Fruit fly (Drosophila melanogaster) whole organism, embryonic: Measurements from ENCODE around the gene alpha-Est8.
A peak's percentile ranks its signal among the peaks of the same experiment; 100 is the strongest.

Experiments
- Atf3 ChIP-seq: fragments of 200-800 bp; sonication (Bioruptor generic); optimal IDR thresholded peaks from 3 replicates; lab custom pipeline; 2016; ENCODE audit warnings: missing biosample characterization, missing genetic modification characterization
- C15 ChIP-seq: fragments of 200-800 bp; sonication (Bioruptor generic); IDR thresholded peaks from 3 replicates; pipeline ENCODE4 v1.3.6; 2022; ENCODE audit warnings: missing biosample characterization, missing genetic modification characterization
- CG10147 ChIP-seq: fragments of 200-800 bp; sonication (Bioruptor generic); optimal IDR thresholded peaks from 2 replicates; lab custom pipeline; 2019; ENCODE audit warnings: missing biosample characterization, mild to moderate bottlenecking, missing genetic modification characterization, moderate library complexity
- CG11504 ChIP-seq: fragments of 200-800 bp; sonication (Bioruptor generic); optimal IDR thresholded peaks from 3 replicates; lab custom pipeline; 2019; ENCODE audit warnings: missing biosample characterization, mild to moderate bottlenecking, missing genetic modification characterization, moderate library complexity
- CG1233 ChIP-seq: fragments of 200-800 bp; sonication (Bioruptor generic); optimal IDR thresholded peaks from 4 replicates; lab custom pipeline; 2018; ENCODE audit warnings: missing biosample characterization, mild to moderate bottlenecking, missing genetic modification characterization
- CG12942 ChIP-seq: fragments of 200-800 bp; sonication (Bioruptor generic); optimal IDR thresholded peaks from 3 replicates; lab custom pipeline; 2016; ENCODE audit warnings: missing biosample characterization, missing genetic modification characterization
- CG13287 ChIP-seq: fragments of 200-800 bp; sonication (Bioruptor generic); IDR thresholded peaks from 2 replicates; pipeline ENCODE4 v1.3.6; 2022; ENCODE audit warnings: missing biosample characterization, missing genetic modification characterization; ENCODE audit not compliant: partially characterized antibody
- CG13624 ChIP-seq: fragments of 200-800 bp; sonication (Bioruptor generic); optimal IDR thresholded peaks from 2 replicates; lab custom pipeline; 2016; ENCODE audit warnings: missing biosample characterization, missing genetic modification characterization
- CG18619 ChIP-seq: fragments of 200-800 bp; sonication (Bioruptor generic); optimal IDR thresholded peaks from 3 replicates; lab custom pipeline; 2017; ENCODE audit warnings: missing biosample characterization, mild to moderate bottlenecking, missing genetic modification characterization
- CG2199 ChIP-seq: fragments of 200-800 bp; sonication (Bioruptor generic); IDR thresholded peaks from 3 replicates; pipeline ENCODE4 v1.3.6; 2022; ENCODE audit warnings: missing biosample characterization, missing genetic modification characterization
- CG3065 ChIP-seq: fragments of 200-800 bp; sonication (Bioruptor generic); optimal IDR thresholded peaks from 2 replicates; lab custom pipeline; 2016; ENCODE audit warnings: missing biosample characterization, missing genetic modification characterization
- CG31441 ChIP-seq: fragments of 200-800 bp; sonication (Bioruptor generic); IDR thresholded peaks from 2 replicates; pipeline ENCODE4 v1.3.6; 2022; ENCODE audit warnings: missing biosample characterization, missing genetic modification characterization
- CG42726 ChIP-seq: fragments of 200-800 bp; sonication (Bioruptor generic); IDR thresholded peaks from 2 replicates; pipeline ENCODE4 v1.3.6; 2022; ENCODE audit warnings: missing biosample characterization, missing genetic modification characterization; ENCODE audit not compliant: partially characterized antibody
- CG6654 ChIP-seq: fragments of 200-800 bp; sonication (Bioruptor generic); optimal IDR thresholded peaks from 2 replicates; lab custom pipeline; 2017; ENCODE audit warnings: missing biosample characterization, mild to moderate bottlenecking, missing genetic modification characterization
- CG6689 ChIP-seq: fragments of 200-800 bp; sonication (Bioruptor generic); IDR thresholded peaks from 2 replicates; pipeline ENCODE4 v1.3.6; 2022; ENCODE audit warnings: missing biosample characterization, missing genetic modification characterization
- CG6854 ChIP-seq: fragments of 200-800 bp; sonication (Bioruptor generic); optimal IDR thresholded peaks from 3 replicates; lab custom pipeline; 2017; ENCODE audit warnings: missing biosample characterization, mild to moderate bottlenecking, missing genetic modification characterization
- CG7987 ChIP-seq: fragments of 200-800 bp; sonication (Bioruptor generic); optimal IDR thresholded peaks from 2 replicates; lab custom pipeline; 2018; ENCODE audit warnings: missing biosample characterization, mild to moderate bottlenecking, missing genetic modification characterization, moderate library complexity
- CG8290 ChIP-seq, 3 experiments: fragments of 200-800 bp; sonication (Bioruptor generic); optimal IDR thresholded peaks; 2 replicates each; lab custom pipeline; 2016 to 2019; ENCODE audit warnings: missing biosample characterization in 3 of 3, missing genetic modification characterization in 3 of 3, mild to moderate bottlenecking in 2 of 3, moderate library complexity in 1 of 3
- CG8478 ChIP-seq: fragments of >200 bp; optimal IDR thresholded peaks from 2 replicates; lab custom pipeline; 2018
- Camta ChIP-seq: fragments of 200-800 bp; sonication (Bioruptor generic); optimal IDR thresholded peaks from 2 replicates; lab custom pipeline; 2016; ENCODE audit warnings: missing biosample characterization, missing genetic modification characterization
- Hmr ChIP-seq: fragments of 200-800 bp; sonication (Bioruptor generic); optimal IDR thresholded peaks from 3 replicates; lab custom pipeline; 2017; ENCODE audit warnings: mild to moderate bottlenecking, missing biosample characterization, missing genetic modification reagents, missing genetic modification characterization
- Hr78 ChIP-seq, 2 experiments: fragments of 200-800 bp in 1 of 2; fragments of >200 bp in 1 of 2; sonication (Bioruptor generic) in 1 of 2; optimal IDR thresholded peaks; 2 replicates each; lab custom pipeline; 2017 to 2019; ENCODE audit warnings: missing biosample characterization in 2 of 2, missing genetic modification characterization in 2 of 2, mild to moderate bottlenecking in 1 of 2, moderate library complexity in 1 of 2
- Hsf ChIP-seq: fragments of 200-800 bp; sonication (Bioruptor generic); optimal IDR thresholded peaks from 3 replicates; lab custom pipeline; 2016; ENCODE audit warnings: missing biosample characterization, missing genetic modification characterization
- Pdp1 ChIP-seq, 2 experiments: fragments of 200-800 bp; sonication (Bioruptor generic); optimal IDR thresholded peaks; 3 replicates each; lab custom pipeline; 2016; ENCODE audit warnings: missing biosample characterization in 2 of 2, missing genetic modification characterization in 2 of 2, mild to moderate bottlenecking in 1 of 2, moderate library complexity in 1 of 2
- Sox100B ChIP-seq: fragments of 200-800 bp; sonication (Bioruptor generic); optimal IDR thresholded peaks from 3 replicates; lab custom pipeline; 2018; ENCODE audit warnings: missing biosample characterization, mild to moderate bottlenecking, missing genetic modification characterization
- ara ChIP-seq: fragments of 200-800 bp; sonication (Bioruptor generic); IDR thresholded peaks from 2 replicates; pipeline ENCODE4 v1.3.6; 2022; ENCODE audit warnings: missing biosample characterization, missing genetic modification characterization
- ato ChIP-seq: fragments of 200-800 bp; sonication (Bioruptor generic); IDR thresholded peaks from 2 replicates; pipeline ENCODE4 v1.3.6; 2022; ENCODE audit warnings: missing biosample characterization, missing genetic modification characterization; ENCODE audit not compliant: partially characterized antibody
- az2 ChIP-seq: fragments of 200-800 bp; sonication (Bioruptor generic); optimal IDR thresholded peaks from 3 replicates; lab custom pipeline; 2016; ENCODE audit warnings: missing biosample characterization, missing genetic modification characterization
- btn ChIP-seq: fragments of 200-800 bp; sonication (Bioruptor generic); optimal IDR thresholded peaks from 2 replicates; lab custom pipeline; 2016; ENCODE audit warnings: missing biosample characterization, missing genetic modification characterization
- cg ChIP-seq: fragments of 200-800 bp; sonication (Bioruptor generic); optimal IDR thresholded peaks from 3 replicates; lab custom pipeline; 2019; ENCODE audit warnings: missing biosample characterization, mild to moderate bottlenecking, missing genetic modification characterization, moderate library complexity
- chinmo ChIP-seq: fragments of 200-800 bp; sonication (Bioruptor generic); IDR thresholded peaks from 4 replicates; pipeline ENCODE4 v1.3.6; 2022; ENCODE audit warnings: missing biosample characterization, missing genetic modification characterization; ENCODE audit not compliant: partially characterized antibody
- chm ChIP-seq: fragments of 200-800 bp; sonication (Bioruptor generic); IDR thresholded peaks from 2 replicates; pipeline ENCODE4 v1.3.6; 2022; ENCODE audit warnings: missing biosample characterization, missing genetic modification characterization
- crc ChIP-seq: fragments of 200-800 bp; sonication (Bioruptor generic); optimal IDR thresholded peaks from 2 replicates; lab custom pipeline; 2016; ENCODE audit warnings: missing biosample characterization, missing genetic modification characterization
- lbe ChIP-seq: fragments of 200-800 bp; sonication (Bioruptor generic); optimal IDR thresholded peaks from 2 replicates; lab custom pipeline; 2016; ENCODE audit warnings: missing biosample characterization, mild to moderate bottlenecking, missing genetic modification characterization
- nau ChIP-seq: fragments of 200-800 bp; sonication (Bioruptor generic); optimal IDR thresholded peaks from 3 replicates; lab custom pipeline; 2017; ENCODE audit warnings: missing biosample characterization, mild to moderate bottlenecking, missing genetic modification characterization, missing genetic modification reagents
- nerfin-1 ChIP-seq: fragments of 200-800 bp; sonication (Bioruptor generic); optimal IDR thresholded peaks from 3 replicates; lab custom pipeline; 2019; ENCODE audit warnings: missing biosample characterization, mild to moderate bottlenecking, missing genetic modification characterization, moderate library complexity
- odd ChIP-seq: fragments of 200-800 bp; sonication (Bioruptor generic); optimal IDR thresholded peaks from 2 replicates; lab custom pipeline; 2017; ENCODE audit warnings: missing biosample characterization, mild to moderate bottlenecking, missing genetic modification characterization
- prd ChIP-seq, 3 experiments: fragments of >200 bp in 2 of 3; fragments of 200-800 bp in 1 of 3; sonication (Bioruptor generic) in 1 of 3; optimal IDR thresholded peaks in 2 of 3; IDR thresholded peaks in 1 of 3; 2 replicates in 2 of 3; 3 replicates in 1 of 3; pipeline versions ENCODE4 v1.3.6 to Lab custom; 2017 to 2022; ENCODE audit warnings: missing biosample characterization in 1 of 3, missing genetic modification characterization in 1 of 3
- psq ChIP-seq: fragments of 200-800 bp; sonication (Bioruptor generic); optimal IDR thresholded peaks from 2 replicates; lab custom pipeline; 2017; ENCODE audit warnings: missing biosample characterization, missing genetic modification characterization
- pum ChIP-seq: fragments of 200-800 bp; sonication (Bioruptor generic); optimal IDR thresholded peaks from 2 replicates; lab custom pipeline; 2016; ENCODE audit warnings: missing biosample characterization, missing genetic modification characterization
- ranshi ChIP-seq: fragments of 200-800 bp; sonication (Bioruptor generic); IDR thresholded peaks from 2 replicates; pipeline ENCODE4 v1.3.6; 2022; ENCODE audit warnings: missing biosample characterization, missing genetic modification characterization
- sens-2 ChIP-seq: fragments of 200-800 bp; sonication (Bioruptor generic); IDR thresholded peaks from 2 replicates; pipeline ENCODE4 v1.3.6; 2022; ENCODE audit warnings: missing biosample characterization, missing genetic modification characterization
- ssp ChIP-seq: fragments of 200-800 bp; sonication (Bioruptor generic); IDR thresholded peaks from 2 replicates; pipeline ENCODE4 v1.3.6; 2022; ENCODE audit warnings: missing biosample characterization, missing genetic modification characterization
- sug ChIP-seq: fragments of 200-800 bp; optimal IDR thresholded peaks from 2 replicates; lab custom pipeline; 2019; ENCODE audit warnings: missing biosample characterization, mild to moderate bottlenecking, missing genetic modification characterization, moderate library complexity
- trh ChIP-seq: fragments of 200-800 bp; sonication (Bioruptor generic); optimal IDR thresholded peaks from 2 replicates; lab custom pipeline; 2016; ENCODE audit warnings: missing biosample characterization, missing genetic modification characterization
- ttk ChIP-seq: fragments of 200-800 bp; sonication (Bioruptor generic); IDR thresholded peaks from 2 replicates; pipeline ENCODE4 v2.1.2; 2022; ENCODE audit warnings: missing biosample characterization, missing genetic modification characterization
- tx ChIP-seq: fragments of 200-800 bp; sonication (Bioruptor generic); optimal IDR thresholded peaks from 2 replicates; lab custom pipeline; 2016; ENCODE audit warnings: missing biosample characterization, missing genetic modification characterization
- zen2 ChIP-seq: fragments of 200-800 bp; sonication (Bioruptor generic); IDR thresholded peaks from 3 replicates; pipeline ENCODE4 v1.3.6; 2022; ENCODE audit warnings: missing biosample characterization, missing genetic modification characterization; ENCODE audit not compliant: partially characterized antibody

Gene alpha-Est8

dm6 chr3R:7492099-7492498 is 23.4 kb downstream of the alpha-Est8 start (continued):
- TF ChIP-seq trh (GFP tag; lab: Kevin White, UChicago) (no peak), CG3065 (GFP tag; lab: Kevin White, UChicago) (no peak), ssp (GFP tag; lab: Robert Waterston, UW) (no peak), psq (GFP tag; lab: Kevin White, UChicago) (no peak), btn (GFP tag; lab: Kevin White, UChicago) (no peak), C15 (no peak), zen2 (no peak), Sox100B (GFP tag; lab: Kevin White, UChicago) (no peak), CG6654 (GFP tag; lab: Kevin White, UChicago) (no peak), CG31441 (0 out of 2 replicates have a peak, but pooled peaks have one; percentile 10), ato (GFP tag; lab: Robert Waterston, UW) (peak; percentile 65), CG2199 (GFP tag; lab: Robert Waterston, UW) (0 out of 3 replicates have a peak, but pooled peaks have one; percentile 14), CG6854 (GFP tag; lab: Kevin White, UChicago) (no peak), Pdp1 (GFP tag; optimal IDR thresholded peaks at IDR 0.05; lab: Kevin White, UChicago) (peak; percentile 41 to 52), CG13624 (GFP tag; lab: Kevin White, UChicago) (peak; percentile 32), Hr78 (GFP tag; optimal IDR thresholded peaks at IDR 0.05; lab: Kevin White, UChicago) (no peak), CG18619 (GFP tag; lab: Kevin White, UChicago) (no peak), CG12942 (GFP tag; lab: Kevin White, UChicago) (no peak)

- TF ChIP-seq Hmr (GFP tag; lab: Kevin White, UChicago), result no peak
- TF ChIP-seq crc (GFP tag; lab: Kevin White, UChicago), result no peak
- no peak for TF ChIP-seq nau (GFP tag; lab: Kevin White, UChicago)
- TF ChIP-seq Camta (GFP tag; lab: Kevin White, UChicago), result no peak
- TF ChIP-seq Hsf (GFP tag; lab: Kevin White, UChicago), result no peak
- no peak for TF ChIP-seq CG7987 (GFP tag; lab: Kevin White, UChicago)
- no peak for TF ChIP-seq Atf3 (GFP tag; lab: Kevin White, UChicago)
- no peak for TF ChIP-seq ttk (GFP tag; lab: Robert Waterston, UW)
- TF ChIP-seq CG1233 (GFP tag; lab: Kevin White, UChicago), result no peak
- TF ChIP-seq chinmo (GFP tag; lab: Robert Waterston, UW), result peak; percentile 91; the same call in 3 of the 4 replicates
- TF ChIP-seq pum (GFP tag; lab: Kevin White, UChicago), result no peak
- TF ChIP-seq sug (tag; lab: Kevin White, UChicago), result peak; percentile 74
- TF ChIP-seq az2 (GFP tag; lab: Kevin White, UChicago), result no peak
- no peak for TF ChIP-seq CG10147 (GFP tag; lab: Kevin White, UChicago)
- TF ChIP-seq nerfin-1 (tag; lab: Kevin White, UChicago), result no peak
- peak; percentile 41 for TF ChIP-seq cg (GFP tag; lab: Kevin White, UChicago)
- TF ChIP-seq odd (GFP tag; lab: Kevin White, UChicago), result no peak
- peak; percentile 13; the same call in 1 of the 2 replicates for TF ChIP-seq ranshi (GFP tag; lab: Robert Waterston, UW)
- TF ChIP-seq CG42726 (GFP tag; lab: Robert Waterston, UW), result peak; percentile 29; the same call in 1 of the 2 replicates
- TF ChIP-seq CG11504 (tag; lab: Kevin White, UChicago), result no peak
- no peak for TF ChIP-seq CG8290 (GFP tag; optimal IDR thresholded peaks at IDR 0.05; lab: Kevin White, UChicago)
- peak in 1 of 2 experiments; percentile 53 for TF ChIP-seq CG8290 (tag; optimal IDR thresholded peaks at IDR 0.05; lab: Kevin White, UChicago)
- 0 out of 2 replicates have a peak, but pooled peaks have one; percentile 6 for TF ChIP-seq sens-2 (GFP tag; lab: Robert Waterston, UW)
- TF ChIP-seq CG13287 (GFP tag; lab: Robert Waterston, UW), result peak; percentile 49; the same call in 1 of the 2 replicates
- peak in 1 of 2 experiments; percentile 31 for TF ChIP-seq Pdp1 (GFP tag; optimal IDR thresholded peaks at IDR 0.05; lab: Kevin White, UChicago)
- no peak for TF ChIP-seq lbe (GFP tag; lab: Kevin White, UChicago)
- TF ChIP-seq tx (GFP tag; lab: Kevin White, UChicago), result no peak
- no peak for TF ChIP-seq CG6654 (GFP tag; lab: Kevin White, UChicago)
- TF ChIP-seq chm (GFP tag; lab: Robert Waterston, UW), result no peak
- TF ChIP-seq CG6689 (GFP tag; lab: Robert Waterston, UW), result no peak
- TF ChIP-seq prd (optimal IDR thresholded peaks at IDR 0.05; lab: Kevin White, UChicago), result no peak
- no peak for TF ChIP-seq prd (GFP tag; IDR thresholded peaks at IDR 0.05; lab: Robert Waterston, UW)
- no peak for TF ChIP-seq CG8478 (lab: Kevin White, UChicago)
- TF ChIP-seq ara (GFP tag; lab: Robert Waterston, UW), result no peak
These were observed 24.0 kb downstream of the alpha-Est8 start for dm6 chr3R:7491453-7491853.
